Worm (Caenorhabditis elegans) whole organism, young adult: ENCODE measurements around the gene R07E5.19.

Source experiments
- B0019.2 ChIP-seq: fragments of 200-800 bp; sonication (Bioruptor generic); conservative IDR thresholded peaks from 2 replicates; pipeline ENCODE4 v1.3.6; 2022; ENCODE audit warnings: missing genetic modification reagents, missing genetic modification characterization, missing compliant biosample characterization
- C17E4.6 ChIP-seq: fragments of 200-800 bp; sonication (Bioruptor generic); IDR thresholded peaks from 2 replicates; pipeline ENCODE4 v1.3.6; 2022; ENCODE audit warnings: missing genetic modification reagents, missing genetic modification characterization, missing compliant biosample characterization
- D2030.7 ChIP-seq: fragments of 200-800 bp; sonication (Bioruptor generic); IDR thresholded peaks from 2 replicates; pipeline ENCODE4 v1.3.6; 2022; ENCODE audit warnings: missing genetic modification reagents, missing genetic modification characterization, missing compliant biosample characterization
- F10E7.11 ChIP-seq: sonication (generic microtip); optimal IDR thresholded peaks from 2 replicates; lab custom pipeline; 2017; ENCODE audit warnings: mild to moderate bottlenecking, missing genetic modification characterization, moderate library complexity, missing compliant biosample characterization
- F33H1.4 ChIP-seq: fragments of 200-800 bp; sonication (Bioruptor generic); IDR thresholded peaks from 2 replicates; pipeline ENCODE4 v1.3.6; 2022; ENCODE audit warnings: missing genetic modification reagents, missing genetic modification characterization, missing compliant biosample characterization
- F37B4.10 ChIP-seq: fragments of 200-800 bp; sonication (Bioruptor generic); IDR thresholded peaks from 2 replicates; pipeline ENCODE4 v1.3.6; 2022; ENCODE audit warnings: missing genetic modification characterization, missing compliant biosample characterization
- K11D2.4 ChIP-seq: fragments of 200-800 bp; sonication (Bioruptor generic); IDR thresholded peaks from 2 replicates; pipeline ENCODE4 v1.3.6; 2022; ENCODE audit warnings: missing genetic modification reagents, missing genetic modification characterization, missing compliant biosample characterization
- Y53G8AR.9 ChIP-seq: fragments of 200-800 bp; sonication (Bioruptor generic); conservative IDR thresholded peaks from 2 replicates; pipeline ENCODE4 v1.3.6; 2022; ENCODE audit warnings: missing genetic modification reagents, missing genetic modification characterization, missing compliant biosample characterization
- Y56A3A.18 ChIP-seq: fragments of 200-800 bp; sonication (Bioruptor generic); IDR thresholded peaks from 2 replicates; pipeline ENCODE4 v1.3.6; 2022; ENCODE audit warnings: missing genetic modification reagents, missing genetic modification characterization, missing compliant biosample characterization
- ZK185.1 ChIP-seq: sonication (generic microtip); optimal IDR thresholded peaks from 2 replicates; lab custom pipeline; 2016; ENCODE audit warnings: mild to moderate bottlenecking, missing genetic modification characterization, missing compliant biosample characterization; ENCODE audit not compliant: poor library complexity, severe bottlenecking
- atf-7 ChIP-seq: sonication (generic microtip); optimal IDR thresholded peaks from 2 replicates; lab custom pipeline; 2017; ENCODE audit warnings: mild to moderate bottlenecking, missing genetic modification characterization, missing compliant biosample characterization
- athp-1 ChIP-seq: sonication (generic microtip); optimal IDR thresholded peaks from 2 replicates; lab custom pipeline; 2017; ENCODE audit warnings: mild to moderate bottlenecking, missing genetic modification characterization, missing compliant biosample characterization
- attf-5 ChIP-seq: fragments of 200-800 bp; sonication (Bioruptor generic); optimal IDR thresholded peaks from 2 replicates; lab custom pipeline; 2018; ENCODE audit warnings: mild to moderate bottlenecking, missing genetic modification characterization, missing compliant biosample characterization
- ccch-3 ChIP-seq: fragments of 200-800 bp; sonication (Bioruptor generic); optimal IDR thresholded peaks from 2 replicates; lab custom pipeline; 2018; ENCODE audit warnings: mild to moderate bottlenecking, missing genetic modification characterization, missing compliant biosample characterization
- cebp-2 ChIP-seq: fragments of 200-800 bp; sonication (Bioruptor generic); IDR thresholded peaks from 2 replicates; pipeline ENCODE4 v1.3.6; 2022; ENCODE audit warnings: missing genetic modification characterization, missing compliant biosample characterization
- ceh-100 ChIP-seq: fragments of 200-800 bp; sonication (Bioruptor generic); IDR thresholded peaks from 2 replicates; pipeline ENCODE4 v1.3.6; 2022; ENCODE audit warnings: missing genetic modification reagents, missing genetic modification characterization, missing compliant biosample characterization
- ceh-27 ChIP-seq: fragments of 200-800 bp; sonication (Bioruptor generic); optimal IDR thresholded peaks from 2 replicates; lab custom pipeline; 2018; ENCODE audit warnings: mild to moderate bottlenecking, missing genetic modification characterization, moderate library complexity, missing compliant biosample characterization
- ceh-40 ChIP-seq: fragments of 200-800 bp; sonication (Bioruptor generic); IDR thresholded peaks from 2 replicates; pipeline ENCODE4 v1.3.6; 2022; ENCODE audit warnings: missing genetic modification characterization, missing compliant biosample characterization
- ceh-58 ChIP-seq: fragments of 200-800 bp; sonication (Bioruptor generic); IDR thresholded peaks from 2 replicates; pipeline ENCODE4 v1.3.6; 2022; ENCODE audit warnings: missing genetic modification characterization, missing compliant biosample characterization
- chd-7 ChIP-seq: sonication (generic microtip); optimal IDR thresholded peaks from 2 replicates; lab custom pipeline; 2016; ENCODE audit warnings: mild to moderate bottlenecking, missing genetic modification characterization, moderate library complexity, missing compliant biosample characterization
- dpl-1 ChIP-seq: fragments of 150-350 bp; optimal IDR thresholded peaks from 2 replicates; lab custom pipeline; 2014; ENCODE audit warnings: missing biosample characterization, missing genetic modification reagents, missing genetic modification characterization
- egl-18 ChIP-seq: fragments of 200-800 bp; sonication (Bioruptor generic); IDR thresholded peaks from 2 replicates; pipeline ENCODE4 v1.3.6; 2022; ENCODE audit warnings: missing genetic modification reagents, missing genetic modification characterization, missing compliant biosample characterization
- egrh-3 ChIP-seq: fragments of 200-800 bp; sonication (Bioruptor generic); IDR thresholded peaks from 2 replicates; pipeline ENCODE4 v1.3.6; 2022; ENCODE audit warnings: missing genetic modification reagents, missing genetic modification characterization, missing compliant biosample characterization
- hlh-26 ChIP-seq: fragments of 200-800 bp; sonication (Bioruptor generic); conservative IDR thresholded peaks from 2 replicates; pipeline ENCODE4 v1.3.6; 2022; ENCODE audit warnings: missing genetic modification reagents, missing genetic modification characterization, missing compliant biosample characterization
- hmg-1.2 ChIP-seq: fragments of 200-800 bp; sonication (Bioruptor generic); IDR thresholded peaks from 2 replicates; pipeline ENCODE4 v1.3.6; 2022; ENCODE audit warnings: missing genetic modification reagents, missing genetic modification characterization, missing compliant biosample characterization
- hrde-1 ChIP-seq: sonication (generic microtip); optimal IDR thresholded peaks from 2 replicates; lab custom pipeline; 2016; ENCODE audit warnings: missing genetic modification characterization, mild to moderate bottlenecking, missing compliant biosample characterization, moderate library complexity, missing genotype, missing genetic modification reagents, borderline replicate concordance
- hsf-1 ChIP-seq: fragments of 200-800 bp; sonication (Bioruptor generic); IDR thresholded peaks from 2 replicates; pipeline ENCODE4 v1.3.6; 2022; ENCODE audit warnings: missing genetic modification reagents, missing genetic modification characterization, missing compliant biosample characterization
- let-607 ChIP-seq, 2 experiments: fragments of 200-800 bp in 1 of 2; sonication (Bioruptor generic) in 1 of 2; sonication (generic microtip) in 1 of 2; optimal IDR thresholded peaks; 2 replicates each; lab custom pipeline; 2016 to 2018; ENCODE audit warnings: mild to moderate bottlenecking in 2 of 2, missing compliant biosample characterization in 2 of 2, missing genetic modification characterization in 2 of 2, moderate library complexity in 2 of 2, missing genotype in 1 of 2
- lin-26 ChIP-seq: fragments of 200-800 bp; sonication (Bioruptor generic); IDR thresholded peaks from 2 replicates; pipeline ENCODE4 v1.3.6; 2022; ENCODE audit warnings: missing genetic modification reagents, missing genetic modification characterization, missing compliant biosample characterization
- lin-40 ChIP-seq: sonication (generic microtip); optimal IDR thresholded peaks from 2 replicates; lab custom pipeline; 2016; ENCODE audit warnings: missing genetic modification characterization, mild to moderate bottlenecking, missing compliant biosample characterization, missing genotype, missing genetic modification reagents
- lin-54 ChIP-seq: fragments of 200-800 bp; sonication (Bioruptor generic); optimal IDR thresholded peaks from 2 replicates; lab custom pipeline; 2018; ENCODE audit warnings: mild to moderate bottlenecking, missing genetic modification characterization, missing compliant biosample characterization
- lsy-27 ChIP-seq: sonication (generic microtip); optimal IDR thresholded peaks from 2 replicates; lab custom pipeline; 2017; ENCODE audit warnings: missing genetic modification characterization, mild to moderate bottlenecking, missing compliant biosample characterization, antibody characterized with exemption, missing genotype, borderline replicate concordance; ENCODE audit not compliant: insufficient read depth
- madf-3 ChIP-seq: fragments of 200-800 bp; sonication (Bioruptor generic); IDR thresholded peaks from 2 replicates; pipeline ENCODE4 v1.3.6; 2022; ENCODE audit warnings: missing genetic modification reagents, missing genetic modification characterization, missing compliant biosample characterization
- mxl-1 ChIP-seq: sonication (generic microtip); optimal IDR thresholded peaks from 2 replicates; lab custom pipeline; 2016; ENCODE audit warnings: missing genetic modification characterization, missing compliant biosample characterization
- nhr-179 ChIP-seq: sonication (generic microtip); optimal IDR thresholded peaks from 2 replicates; lab custom pipeline; 2016; ENCODE audit warnings: mild to moderate bottlenecking, missing genetic modification characterization, missing compliant biosample characterization
- nhr-27 ChIP-seq: fragments of 200-800 bp; sonication (Bioruptor generic); optimal IDR thresholded peaks from 2 replicates; lab custom pipeline; 2018; ENCODE audit warnings: mild to moderate bottlenecking, missing genetic modification characterization, moderate library complexity, missing compliant biosample characterization
- nhr-80 ChIP-seq: sonication (generic microtip); optimal IDR thresholded peaks from 2 replicates; lab custom pipeline; 2016; ENCODE audit warnings: missing genetic modification characterization, missing compliant biosample characterization
- pbrm-1 ChIP-seq: fragments of 200-800 bp; sonication (Bioruptor generic); IDR thresholded peaks from 2 replicates; pipeline ENCODE4 v1.3.6; 2022; ENCODE audit warnings: missing genetic modification reagents, missing genetic modification characterization, missing compliant biosample characterization
- snpc-3.4 ChIP-seq: sonication (generic microtip); optimal IDR thresholded peaks from 2 replicates; lab custom pipeline; 2017; ENCODE audit warnings: missing genetic modification characterization, mild to moderate bottlenecking, missing compliant biosample characterization, antibody characterized with exemption, moderate library complexity, missing genotype, missing genetic modification reagents
- somi-1 ChIP-seq: fragments of 200-800 bp; sonication (Bioruptor generic); optimal IDR thresholded peaks from 2 replicates; lab custom pipeline; 2018; ENCODE audit warnings: mild to moderate bottlenecking, missing genetic modification characterization, missing compliant biosample characterization
- tlf-1 ChIP-seq: fragments of 200-800 bp; sonication (Bioruptor generic); optimal IDR thresholded peaks from 2 replicates; lab custom pipeline; 2018; ENCODE audit warnings: mild to moderate bottlenecking, missing genetic modification characterization, missing compliant biosample characterization
- unc-62 ChIP-seq: fragments of 150-350 bp; optimal IDR thresholded peaks from 2 replicates; lab custom pipeline; 2014; ENCODE audit warnings: missing biosample characterization, missing genetic modification reagents, missing genetic modification characterization
- zfh-2 ChIP-seq: fragments of 200-800 bp; sonication (Bioruptor generic); conservative IDR thresholded peaks from 2 replicates; pipeline ENCODE4 v1.3.6; 2022; ENCODE audit warnings: missing genetic modification reagents, missing genetic modification characterization, missing compliant biosample characterization
- ztf-18 ChIP-seq: sonication (generic microtip); optimal IDR thresholded peaks from 2 replicates; lab custom pipeline; 2016; ENCODE audit warnings: missing genotype, mild to moderate bottlenecking, missing genetic modification characterization, missing compliant biosample characterization
- ztf-22 ChIP-seq: fragments of 200-800 bp; sonication (Bioruptor generic); optimal IDR thresholded peaks from 2 replicates; lab custom pipeline; 2018; ENCODE audit warnings: mild to moderate bottlenecking, missing genetic modification characterization, moderate library complexity, missing compliant biosample characterization
- ztf-28 ChIP-seq: fragments of 200-800 bp; sonication (Bioruptor generic); IDR thresholded peaks from 2 replicates; pipeline ENCODE4 v1.3.6; 2022; ENCODE audit warnings: missing genetic modification reagents, missing genetic modification characterization, missing compliant biosample characterization

R07E5.19 gene

ce11 chrIII:4407144-4407543, 10.7 kb downstream of the R07E5.19 start, which contains the start of gene prdx-3:
prdx-3 (plus strand) TSS chrIII:4407444.
- no peak for TF ChIP-seq nhr-80 (tag; lab: Kevin White, UChicago)

ce11 chrIII:4405986-4406385, 11.9 kb downstream of the R07E5.19 start, which contains the start of gene rnp-4:
rnp-4 (plus strand) TSS chrIII:4406286.
- TF ChIP-seq chd-7 (tag; lab: Kevin White, UChicago) (no peak), hsf-1 (GFP tag; lab: Robert Waterston, UW) (0 out of 2 replicates have a peak, but pooled peaks have one; percentile 29), hrde-1 (no peak), D2030.7 (no peak), hmg-1.2 (GFP tag; lab: Robert Waterston, UW) (no peak), athp-1 (tag; lab: Kevin White, UChicago) (no peak), let-607 (tag; optimal IDR thresholded peaks at IDR 0.05; lab: Kevin White, UChicago) (no peak), tlf-1 (no peak), atf-7 (tag; lab: Kevin White, UChicago) (no peak), lin-26 (GFP tag; lab: Robert Waterston, UW) (peak; percentile 39; the same call in 1 of the 2 replicates), K11D2.4 (GFP tag; lab: Robert Waterston, UW) (no peak), C17E4.6 (no peak), pbrm-1 (GFP tag; lab: Robert Waterston, UW) (no peak), Y53G8AR.9 (GFP tag; lab: Robert Waterston, UW) (0 out of 2 replicates have a peak, but pooled peaks have one; percentile 17), F10E7.11 (tag; lab: Kevin White, UChicago) (no peak), ccch-3 (no peak), egl-18 (GFP tag; lab: Robert Waterston, UW) (no peak), ceh-40 (GFP tag; lab: Robert Waterston, UW) (no peak), ceh-100 (GFP tag; lab: Robert Waterston, UW) (no peak), ztf-18 (tag; lab: Kevin White, UChicago) (no peak), cebp-2 (GFP tag; lab: Robert Waterston, UW) (no peak), F33H1.4 (GFP tag; lab: Robert Waterston, UW) (no peak), somi-1 (GFP tag; lab: Kevin White, UChicago) (no peak)

ce11 chrIII:4404339-4404836, 13.5 kb downstream of the R07E5.19 start, which contains the start of the genes R07E5.17 and snfc-5:
R07E5.17 (minus strand) TSS chrIII:4404436.
snfc-5 (plus strand) TSS chrIII:4404786.
- TF ChIP-seq nhr-27, result no peak
- TF ChIP-seq lsy-27, result no peak
- TF ChIP-seq ztf-22 (GFP tag; lab: Kevin White, UChicago), result no peak
- TF ChIP-seq mxl-1 (tag; lab: Kevin White, UChicago), result no peak
- no peak for TF ChIP-seq ccch-3
- no peak for TF ChIP-seq snpc-3.4 (tag; lab: Kevin White, UChicago)
- TF ChIP-seq ztf-28 (GFP tag; lab: Robert Waterston, UW), result no peak
- no peak for TF ChIP-seq unc-62 (GFP tag; lab: Kevin White, UChicago)
- TF ChIP-seq B0019.2 (GFP tag; lab: Robert Waterston, UW), result no peak
- no peak for TF ChIP-seq ceh-58 (GFP tag; lab: Robert Waterston, UW)
- TF ChIP-seq dpl-1 (GFP tag; lab: Kevin White, UChicago), result no peak
- TF ChIP-seq lin-40 (tag; lab: Kevin White, UChicago), result no peak
- TF ChIP-seq lin-54 (GFP tag; lab: Kevin White, UChicago), result no peak
- TF ChIP-seq zfh-2 (GFP tag; lab: Robert Waterston, UW), result no peak
- no peak for TF ChIP-seq nhr-179 (tag; lab: Kevin White, UChicago)
- TF ChIP-seq ceh-27 (GFP tag; lab: Kevin White, UChicago), result no peak
- TF ChIP-seq hmg-1.2 (GFP tag; lab: Robert Waterston, UW), result peak; percentile 15; the same call in 1 of the 2 replicates
- TF ChIP-seq Y56A3A.18 (GFP tag; lab: Robert Waterston, UW), result no peak
- TF ChIP-seq attf-5 (GFP tag; lab: Kevin White, UChicago), result peak; percentile 68
- no peak for TF ChIP-seq egrh-3
- TF ChIP-seq pbrm-1 (GFP tag; lab: Robert Waterston, UW), result no peak
- TF ChIP-seq F37B4.10, result no peak
- no peak for TF ChIP-seq ZK185.1 (tag; lab: Kevin White, UChicago)
- peak; percentile 92 for TF ChIP-seq madf-3
- no peak for TF ChIP-seq hlh-26 (GFP tag; lab: Robert Waterston, UW)
